Worm (Caenorhabditis elegans) whole organism, late embryonic: ENCODE results near the gene ZK662.2.

ENCODE experiments used
- C38D4.7 ChIP-seq: fragments of 200-800 bp; sonication (Bioruptor generic); optimal IDR thresholded peaks from 2 replicates; lab custom pipeline; 2018; ENCODE audit warnings: mild to moderate bottlenecking, missing genetic modification characterization, moderate library complexity, missing compliant biosample characterization
- F13H6.1 ChIP-seq: sonication (generic microtip); optimal IDR thresholded peaks from 2 replicates; lab custom pipeline; 2016; ENCODE audit warnings: missing genetic modification characterization, missing compliant biosample characterization
- K02D7.2 ChIP-seq: sonication (generic microtip); optimal IDR thresholded peaks from 2 replicates; lab custom pipeline; 2017; ENCODE audit warnings: mild to moderate bottlenecking, missing genetic modification characterization, missing compliant biosample characterization
- K09A11.1 ChIP-seq: sonication (generic microtip); optimal IDR thresholded peaks from 2 replicates; lab custom pipeline; 2017; ENCODE audit warnings: antibody characterized with exemption, mild to moderate bottlenecking, missing genetic modification characterization, missing compliant biosample characterization; ENCODE audit not compliant: insufficient read depth
- ahr-1 ChIP-seq: sonication (generic microtip); optimal IDR thresholded peaks from 2 replicates; lab custom pipeline; 2016; ENCODE audit warnings: missing genetic modification characterization, missing compliant biosample characterization
- ama-1 ChIP-seq: fragments of 150-350 bp; optimal IDR thresholded peaks from 2 replicates; lab custom pipeline; 2014
- ceh-19 ChIP-seq: fragments of 200-800 bp; sonication (Bioruptor generic); optimal IDR thresholded peaks from 2 replicates; lab custom pipeline; 2018; ENCODE audit warnings: mild to moderate bottlenecking, missing genetic modification characterization, missing compliant biosample characterization
- ceh-22 ChIP-seq: sonication (generic microtip); optimal IDR thresholded peaks from 2 replicates; lab custom pipeline; 2017; ENCODE audit warnings: missing biosample characterization, missing genetic modification characterization
- ceh-24 ChIP-seq: sonication (generic microtip); optimal IDR thresholded peaks from 2 replicates; lab custom pipeline; 2016; ENCODE audit warnings: mild to moderate bottlenecking, missing genetic modification characterization, missing compliant biosample characterization
- ceh-30 ChIP-seq: fragments of 150-350 bp; optimal IDR thresholded peaks from 2 replicates; lab custom pipeline; 2014; ENCODE audit warnings: missing biosample characterization, missing genetic modification characterization
- ceh-34 ChIP-seq: sonication (generic microtip); optimal IDR thresholded peaks from 2 replicates; lab custom pipeline; 2016; ENCODE audit warnings: mild to moderate bottlenecking, missing genetic modification characterization, missing compliant biosample characterization
- ceh-45 ChIP-seq: fragments of 200-800 bp; sonication (Bioruptor generic); IDR thresholded peaks from 2 replicates; pipeline ENCODE4 v1.3.6; 2022; ENCODE audit warnings: missing genetic modification reagents, missing genetic modification characterization, missing compliant biosample characterization
- ceh-48 ChIP-seq: sonication (generic microtip); optimal IDR thresholded peaks from 2 replicates; lab custom pipeline; 2016; ENCODE audit warnings: missing genetic modification characterization, inconsistent platforms, missing compliant biosample characterization
- ceh-9 ChIP-seq: sonication (generic microtip); optimal IDR thresholded peaks from 2 replicates; lab custom pipeline; 2016; ENCODE audit warnings: mild to moderate bottlenecking, missing genetic modification characterization, inconsistent platforms, missing compliant biosample characterization
- che-1 ChIP-seq: sonication (generic microtip); optimal IDR thresholded peaks from 2 replicates; lab custom pipeline; 2016; ENCODE audit warnings: mild to moderate bottlenecking, missing genetic modification characterization, missing compliant biosample characterization
- dve-1 ChIP-seq: sonication (generic microtip); optimal IDR thresholded peaks from 2 replicates; lab custom pipeline; 2017; ENCODE audit warnings: antibody characterized with exemption, mild to moderate bottlenecking, missing genetic modification characterization, missing compliant biosample characterization
- elt-2 ChIP-seq: sonication (generic microtip); optimal IDR thresholded peaks from 2 replicates; lab custom pipeline; 2016; ENCODE audit warnings: missing genetic modification reagents, missing genetic modification characterization, missing compliant biosample characterization
- elt-4 ChIP-seq: sonication (generic microtip); optimal IDR thresholded peaks from 2 replicates; lab custom pipeline; 2016; ENCODE audit warnings: missing genetic modification characterization, missing compliant biosample characterization
- hlh-15 ChIP-seq: sonication (generic microtip); optimal IDR thresholded peaks from 2 replicates; lab custom pipeline; 2016; ENCODE audit warnings: missing genetic modification characterization, missing compliant biosample characterization
- hlh-30 ChIP-seq: sonication (generic microtip); optimal IDR thresholded peaks from 2 replicates; lab custom pipeline; 2017; ENCODE audit warnings: antibody characterized with exemption, missing genetic modification characterization, missing compliant biosample characterization; ENCODE audit not compliant: insufficient read depth
- madf-2 ChIP-seq: sonication (generic microtip); optimal IDR thresholded peaks from 2 replicates; lab custom pipeline; 2017; ENCODE audit warnings: missing genetic modification characterization, missing compliant biosample characterization
- nfya-1 ChIP-seq: sonication (generic microtip); optimal IDR thresholded peaks from 2 replicates; lab custom pipeline; 2017; ENCODE audit warnings: missing genetic modification characterization, mild to moderate bottlenecking, missing compliant biosample characterization, antibody characterized with exemption, moderate library complexity
- nhr-11 ChIP-seq: fragments of 150-350 bp; optimal IDR thresholded peaks from 2 replicates; lab custom pipeline; 2014; ENCODE audit warnings: missing biosample characterization, missing genetic modification characterization
- npax-4 ChIP-seq: sonication (generic microtip); optimal IDR thresholded peaks from 2 replicates; lab custom pipeline; 2016; ENCODE audit warnings: missing genetic modification characterization, missing compliant biosample characterization
- odd-2 ChIP-seq: sonication (generic microtip); optimal IDR thresholded peaks from 2 replicates; lab custom pipeline; 2017; ENCODE audit warnings: antibody characterized with exemption, mild to moderate bottlenecking, missing genetic modification characterization, missing compliant biosample characterization
- pat-9 ChIP-seq: fragments of 200-800 bp; sonication (Bioruptor generic); optimal IDR thresholded peaks from 2 replicates; lab custom pipeline; 2018; ENCODE audit warnings: mild to moderate bottlenecking, missing genetic modification characterization, moderate library complexity, missing compliant biosample characterization
- pha-2 ChIP-seq: sonication (generic microtip); optimal IDR thresholded peaks from 2 replicates; lab custom pipeline; 2017; ENCODE audit warnings: mild to moderate bottlenecking, missing genetic modification characterization, missing compliant biosample characterization
- pha-4 ChIP-seq: fragments of 150-350 bp; optimal IDR thresholded peaks from 2 replicates; lab custom pipeline; 2018; ENCODE audit warnings: missing biosample characterization, missing genetic modification reagents, missing genetic modification characterization
- pqm-1 ChIP-seq: sonication (generic microtip); optimal IDR thresholded peaks from 2 replicates; lab custom pipeline; 2016; ENCODE audit warnings: missing genetic modification characterization, missing compliant biosample characterization
- ref-2 ChIP-seq: sonication (generic microtip); optimal IDR thresholded peaks from 2 replicates; lab custom pipeline; 2016; ENCODE audit warnings: missing genetic modification characterization, missing compliant biosample characterization
- rnt-1 ChIP-seq: sonication (generic microtip); optimal IDR thresholded peaks from 2 replicates; lab custom pipeline; 2016; ENCODE audit warnings: missing genetic modification characterization, missing compliant biosample characterization
- sox-4 ChIP-seq: sonication (generic microtip); optimal IDR thresholded peaks from 2 replicates; lab custom pipeline; 2017; ENCODE audit warnings: mild to moderate bottlenecking, missing genetic modification characterization, inconsistent platforms, missing compliant biosample characterization
- syd-9 ChIP-seq: sonication (generic microtip); optimal IDR thresholded peaks from 2 replicates; lab custom pipeline; 2016; ENCODE audit warnings: mild to moderate bottlenecking, missing genetic modification characterization, moderate library complexity, missing compliant biosample characterization
- tbx-7 ChIP-seq: sonication (generic microtip); optimal IDR thresholded peaks from 2 replicates; lab custom pipeline; 2016; ENCODE audit warnings: missing genotype, missing genetic modification characterization, missing compliant biosample characterization
- unc-3 ChIP-seq, 2 experiments: fragments of 200-800 bp in 1 of 2; sonication (Bioruptor generic) in 1 of 2; sonication (generic microtip) in 1 of 2; conservative IDR thresholded peaks in 1 of 2; optimal IDR thresholded peaks in 1 of 2; 2 replicates each; pipeline versions ENCODE4 v1.3.6 to Lab custom; 2016 to 2022; ENCODE audit warnings: missing compliant biosample characterization in 2 of 2, missing genetic modification characterization in 2 of 2, missing genetic modification reagents in 1 of 2
- unc-55 ChIP-seq: sonication (generic microtip); optimal IDR thresholded peaks from 2 replicates; lab custom pipeline; 2017; ENCODE audit warnings: missing biosample characterization, missing genetic modification reagents, missing genetic modification characterization
- unc-86 ChIP-seq: sonication (generic microtip); optimal IDR thresholded peaks from 2 replicates; lab custom pipeline; 2016; ENCODE audit warnings: missing genetic modification characterization, missing compliant biosample characterization
- ztf-16 ChIP-seq: sonication (generic microtip); optimal IDR thresholded peaks from 2 replicates; lab custom pipeline; 2017; ENCODE audit warnings: missing genetic modification characterization, missing compliant biosample characterization

Gene ZK662.2

DNA sequence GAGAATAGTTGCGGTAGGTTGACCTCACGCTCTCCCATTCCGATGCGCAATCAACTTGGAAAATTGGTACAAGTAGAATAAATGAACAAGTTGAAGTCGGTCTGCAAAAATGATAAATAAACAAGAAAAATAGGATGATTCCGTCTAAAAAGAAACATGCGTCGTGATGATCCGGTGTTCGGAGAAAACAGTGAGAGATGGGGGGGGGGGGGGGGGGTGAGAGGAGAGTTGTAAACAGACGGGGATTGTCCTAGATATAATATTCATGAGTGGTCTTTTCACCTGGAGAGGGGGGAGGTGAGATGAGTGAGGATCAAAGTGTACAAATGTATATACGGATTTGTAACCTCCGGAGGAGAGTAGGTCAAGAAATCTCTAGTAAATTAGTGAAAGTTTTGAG, 20.9 kb upstream of the ZK662.2 start, which contains the start of gene F59D12.2:
TSS of gene F59D12.2 (minus strand) at position 101 of the 400 bp plus-strand sequence.
- no peak for TF ChIP-seq sox-4 (tag; lab: Kevin White, UChicago)
- TF ChIP-seq syd-9 (tag; lab: Kevin White, UChicago): no peak
- TF ChIP-seq hlh-15 (tag; lab: Kevin White, UChicago): no peak
- TF ChIP-seq madf-2 (tag; lab: Kevin White, UChicago): no peak

DNA sequence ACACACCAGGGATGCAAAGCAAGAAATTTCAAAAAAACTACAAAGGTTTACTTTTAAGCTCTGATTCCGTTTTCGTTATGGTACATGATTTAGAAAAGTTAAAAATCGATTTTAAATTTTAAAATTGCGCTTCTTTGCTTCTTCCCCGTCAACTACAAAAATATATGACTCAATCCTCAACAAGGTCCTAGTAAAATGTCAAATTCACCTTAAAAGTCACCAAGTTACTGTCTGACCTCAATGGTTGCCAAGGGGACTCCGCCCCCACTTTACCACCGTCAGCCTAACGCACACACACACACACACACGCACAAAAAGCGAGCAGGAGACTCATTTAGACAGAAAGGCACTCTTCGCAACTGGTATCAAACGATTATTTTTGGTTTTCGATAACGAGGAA, 15.1 kb upstream of the ZK662.2 start, which contains the start of gene gpn-1:
TSS of gene gpn-1 (plus strand) at position 301 of the 400 bp plus-strand sequence.
- no peak for TF ChIP-seq nhr-11 (tag; lab: Kevin White, UChicago)
- TF ChIP-seq K09A11.1 (tag; lab: Kevin White, UChicago): no peak
- TF ChIP-seq ztf-16 (tag; lab: Kevin White, UChicago): no peak
- no peak for TF ChIP-seq ceh-24 (tag; lab: Kevin White, UChicago)
- TF ChIP-seq unc-3 (GFP tag; conservative IDR thresholded peaks at IDR 0.05; lab: Robert Waterston, UW): no peak
- TF ChIP-seq unc-3 (tag; optimal IDR thresholded peaks at IDR 0.05; lab: Kevin White, UChicago): no peak
- no peak for TF ChIP-seq che-1 (tag; lab: Kevin White, UChicago)
- no peak for TF ChIP-seq ceh-22
- TF ChIP-seq dve-1 (tag; lab: Kevin White, UChicago): no peak
- no peak for TF ChIP-seq odd-2 (tag; lab: Kevin White, UChicago)
- no peak for TF ChIP-seq pha-2
- no peak for TF ChIP-seq unc-55 (GFP tag; lab: Kevin White, UChicago)
- no peak for TF ChIP-seq K02D7.2 (tag; lab: Kevin White, UChicago)
- no peak for TF ChIP-seq pat-9 (tag; lab: Kevin White, UChicago)
- no peak for TF ChIP-seq rnt-1 (tag; lab: Kevin White, UChicago)
- TF ChIP-seq ceh-19 (GFP tag; lab: Kevin White, UChicago): no peak
- TF ChIP-seq ama-1 (lab: Kevin White, UChicago): no peak
- TF ChIP-seq unc-86 (tag; lab: Kevin White, UChicago): no peak
- no peak for TF ChIP-seq ref-2 (tag; lab: Kevin White, UChicago)
- no peak for TF ChIP-seq ceh-30 (tag; lab: Kevin White, UChicago)

DNA sequence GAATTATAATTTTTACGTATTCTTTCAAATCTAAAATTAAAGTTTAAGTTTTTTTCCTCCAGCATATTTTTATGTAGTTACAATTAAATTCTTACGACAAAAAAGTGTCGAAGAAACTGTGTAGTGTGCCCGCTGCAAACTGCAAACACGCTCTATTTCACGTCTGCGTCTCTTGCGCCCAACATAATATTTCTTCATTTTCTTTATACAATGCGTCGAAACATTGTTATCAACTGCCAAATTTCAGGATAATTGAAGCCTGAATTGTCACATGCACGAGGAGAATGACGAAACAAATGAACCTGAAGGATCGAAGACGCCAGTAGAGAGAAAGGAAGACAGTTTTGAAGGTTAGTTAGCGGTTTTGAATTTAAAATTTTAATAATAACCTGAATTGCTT, 7.3 kb upstream of the ZK662.2 start, which contains the start of gene C03H12.1:
TSS of gene C03H12.1 (plus strand) at position 206 of the 400 bp plus-strand sequence.
- TF ChIP-seq odd-2 (tag; lab: Kevin White, UChicago) (no peak), hlh-30 (tag; lab: Kevin White, UChicago) (no peak), pha-2 (no peak), sox-4 (tag; lab: Kevin White, UChicago) (no peak), elt-2 (tag; lab: Kevin White, UChicago) (peak; percentile 12), npax-4 (no peak), ceh-34 (tag; lab: Kevin White, UChicago) (no peak), ceh-22 (no peak), elt-4 (tag; lab: Kevin White, UChicago) (no peak)

DNA sequence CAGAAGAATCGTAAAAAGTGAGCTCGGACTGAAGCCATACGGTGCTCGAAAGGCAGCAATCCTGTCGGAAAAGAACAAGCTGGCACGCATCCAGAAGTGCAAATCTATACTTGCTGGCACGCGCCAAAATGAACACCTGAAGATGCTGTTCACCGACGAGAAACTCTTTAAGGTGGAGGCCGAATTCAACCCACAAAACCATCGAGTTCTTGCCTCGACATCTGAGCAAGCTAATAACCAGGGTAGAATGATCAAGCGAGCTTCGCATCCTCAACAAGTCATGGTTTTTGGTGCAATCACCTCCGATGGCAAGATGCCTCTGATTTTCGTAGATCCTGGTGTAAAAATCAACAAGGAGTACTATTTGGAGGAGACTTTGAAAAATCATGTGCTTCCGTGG, 3.0 kb upstream of the ZK662.2 start:
- TF ChIP-seq ceh-48 (tag; lab: Kevin White, UChicago): no peak
- no peak for TF ChIP-seq hlh-15 (tag; lab: Kevin White, UChicago)
- no peak for TF ChIP-seq tbx-7 (tag; lab: Kevin White, UChicago)
- no peak for TF ChIP-seq elt-2 (tag; lab: Kevin White, UChicago)
- TF ChIP-seq K02D7.2 (tag; lab: Kevin White, UChicago): no peak
- TF ChIP-seq ceh-19 (GFP tag; lab: Kevin White, UChicago): no peak
- no peak for TF ChIP-seq nfya-1 (tag; lab: Kevin White, UChicago)
- no peak for TF ChIP-seq F13H6.1
- no peak for TF ChIP-seq ceh-45 (GFP tag; lab: Robert Waterston, UW)
- TF ChIP-seq che-1 (tag; lab: Kevin White, UChicago): no peak
- TF ChIP-seq pha-4 (tag; lab: Kevin White, UChicago): no peak
- TF ChIP-seq dve-1 (tag; lab: Kevin White, UChicago): no peak
- no peak for TF ChIP-seq ama-1 (lab: Kevin White, UChicago)
- no peak for TF ChIP-seq pqm-1 (tag; lab: Kevin White, UChicago)
- no peak for TF ChIP-seq ceh-30 (tag; lab: Kevin White, UChicago)
- TF ChIP-seq unc-55 (GFP tag; lab: Kevin White, UChicago): no peak
- no peak for TF ChIP-seq pat-9 (tag; lab: Kevin White, UChicago)
- TF ChIP-seq ahr-1 (tag; lab: Kevin White, UChicago): no peak
- TF ChIP-seq ceh-9 (tag; lab: Kevin White, UChicago): no peak
- no peak for TF ChIP-seq C38D4.7 (GFP tag; lab: Kevin White, UChicago)
